Worm (Caenorhabditis elegans) whole organism, L2 larva: Measurements from ENCODE around the gene idpc-3.

ENCODE experiments used
- R02D3.7 ChIP-seq: fragments of 150-350 bp; optimal IDR thresholded peaks from 2 replicates; lab custom pipeline; 2014; ENCODE audit warnings: missing biosample characterization, missing genetic modification characterization
- ceh-16 ChIP-seq: fragments of 150-350 bp; optimal IDR thresholded peaks from 2 replicates; lab custom pipeline; 2014; ENCODE audit warnings: missing biosample characterization, missing genetic modification characterization
- ceh-82 ChIP-seq: fragments of 150-350 bp; optimal IDR thresholded peaks from 2 replicates; lab custom pipeline; 2014; ENCODE audit warnings: missing biosample characterization, missing genetic modification characterization
- elt-3 ChIP-seq: sonication (generic microtip); optimal IDR thresholded peaks from 2 replicates; lab custom pipeline; 2017; ENCODE audit warnings: missing biosample characterization, missing genetic modification characterization
- mab-5 ChIP-seq: fragments of 150-350 bp; optimal IDR thresholded peaks from 2 replicates; lab custom pipeline; 2014; ENCODE audit warnings: missing biosample characterization, missing genetic modification characterization
- snpc-4 ChIP-seq: fragments of 150-350 bp; optimal IDR thresholded peaks from 2 replicates; lab custom pipeline; 2014; ENCODE audit warnings: missing biosample characterization, missing genetic modification characterization
- unc-39 ChIP-seq: fragments of 150-350 bp; optimal IDR thresholded peaks from 2 replicates; lab custom pipeline; 2014; ENCODE audit warnings: missing biosample characterization, missing genetic modification characterization
- unc-62 ChIP-seq: fragments of 150-350 bp; optimal IDR thresholded peaks from 2 replicates; lab custom pipeline; 2014; ENCODE audit warnings: missing biosample characterization, missing genetic modification reagents, missing genetic modification characterization
- zag-1 ChIP-seq: fragments of 150-350 bp; optimal IDR thresholded peaks from 2 replicates; lab custom pipeline; 2014; ENCODE audit warnings: missing biosample characterization, missing genetic modification characterization
- ztf-11 ChIP-seq: sonication (generic microtip); optimal IDR thresholded peaks from 2 replicates; lab custom pipeline; 2017; ENCODE audit warnings: missing biosample characterization, missing genetic modification characterization

DNA sequence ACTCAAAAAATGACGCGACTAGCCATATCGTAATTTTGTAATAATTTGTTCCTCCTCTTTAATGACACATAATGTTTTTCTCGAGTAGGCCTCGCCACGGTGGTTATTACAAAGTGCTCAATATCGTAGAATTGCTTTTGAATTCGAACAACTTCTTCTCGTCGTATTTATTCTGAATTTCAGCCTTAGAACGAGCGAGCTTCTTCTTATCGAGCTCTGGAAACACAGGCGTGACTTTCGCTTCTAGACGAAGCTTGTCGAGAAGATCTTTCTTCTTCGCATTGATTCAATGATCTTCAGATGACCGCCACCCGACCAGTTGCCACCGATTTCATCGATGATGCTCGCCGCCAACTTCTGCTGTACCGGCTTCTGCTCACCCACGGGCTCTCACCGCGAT is 22.3 kb upstream of the idpc-3 start, which contains the start of gene T06E4.21:
- TF ChIP-seq elt-3 (no peak), mab-5 (tag; lab: Kevin White, UChicago) (no peak), ceh-82 (tag; lab: Kevin White, UChicago) (no peak), ceh-16 (tag; lab: Kevin White, UChicago) (no peak), zag-1 (no peak), R02D3.7 (tag; lab: Kevin White, UChicago) (no peak), snpc-4 (tag; lab: Kevin White, UChicago) (no peak), unc-39 (no peak), ztf-11 (no peak), unc-62 (GFP tag; lab: Kevin White, UChicago) (no peak)
